Fruit fly (Drosophila melanogaster) whole organism, embryonic: ENCODE data around the gene Cralbp.

Source experiments
- Antp ChIP-seq: fragments of 200-800 bp; sonication (Bioruptor generic); optimal IDR thresholded peaks from 3 replicates; lab custom pipeline; 2016; ENCODE audit warnings: missing biosample characterization, missing genetic modification characterization
- CG11085 ChIP-seq: fragments of 200-800 bp; sonication (Bioruptor generic); IDR thresholded peaks from 2 replicates; pipeline ENCODE4 v1.3.6; 2022; ENCODE audit warnings: missing biosample characterization, missing genetic modification characterization
- CG11093 ChIP-seq: fragments of 200-800 bp; sonication (Bioruptor generic); IDR thresholded peaks from 3 replicates; pipeline ENCODE4 v1.3.6; 2022; ENCODE audit warnings: missing biosample characterization, missing genetic modification characterization
- CG13775 ChIP-seq: fragments of 200-800 bp; sonication (Bioruptor generic); optimal IDR thresholded peaks from 3 replicates; lab custom pipeline; 2017; ENCODE audit warnings: missing biosample characterization, mild to moderate bottlenecking, missing genetic modification characterization
- CG15479 ChIP-seq: fragments of 200-800 bp; sonication (Bioruptor generic); optimal IDR thresholded peaks from 3 replicates; lab custom pipeline; 2019; ENCODE audit warnings: missing biosample characterization, mild to moderate bottlenecking, missing genetic modification characterization, moderate library complexity
- CG15601 ChIP-seq: fragments of 200-800 bp; sonication (Bioruptor generic); optimal IDR thresholded peaks from 3 replicates; lab custom pipeline; 2019; ENCODE audit warnings: missing biosample characterization, mild to moderate bottlenecking, missing genetic modification characterization, moderate library complexity
- CG17359 ChIP-seq: fragments of 200-800 bp; sonication (Bioruptor generic); optimal IDR thresholded peaks from 3 replicates; lab custom pipeline; 2018; ENCODE audit warnings: missing biosample characterization, mild to moderate bottlenecking, missing genetic modification characterization, moderate library complexity
- CG17385 ChIP-seq: fragments of 200-800 bp; sonication (Bioruptor generic); optimal IDR thresholded peaks from 3 replicates; lab custom pipeline; 2018; ENCODE audit warnings: missing biosample characterization, mild to moderate bottlenecking, missing genetic modification characterization
- CG17802 ChIP-seq: fragments of 200-800 bp; sonication (Bioruptor generic); optimal IDR thresholded peaks from 2 replicates; lab custom pipeline; 2018; ENCODE audit warnings: missing biosample characterization, mild to moderate bottlenecking, missing genetic modification characterization, moderate library complexity
- CG18262 ChIP-seq: fragments of 200-800 bp; optimal IDR thresholded peaks from 3 replicates; lab custom pipeline; 2019; ENCODE audit warnings: missing biosample characterization, mild to moderate bottlenecking, missing genetic modification characterization, moderate library complexity
- CG2129 ChIP-seq: fragments of 200-800 bp; sonication (Bioruptor generic); IDR thresholded peaks from 2 replicates; pipeline ENCODE4 v1.3.6; 2022; ENCODE audit warnings: missing biosample characterization, missing genetic modification characterization; ENCODE audit not compliant: partially characterized antibody
- CG2678 ChIP-seq: fragments of 200-800 bp; sonication (Bioruptor generic); optimal IDR thresholded peaks from 3 replicates; lab custom pipeline; 2019; ENCODE audit warnings: missing biosample characterization, mild to moderate bottlenecking, missing genetic modification characterization, moderate library complexity
- CG2875 ChIP-seq: fragments of 200-800 bp; sonication (Bioruptor generic); optimal IDR thresholded peaks from 2 replicates; lab custom pipeline; 2017; ENCODE audit warnings: missing biosample characterization, mild to moderate bottlenecking, missing genetic modification characterization, missing genetic modification reagents
- CG31365 ChIP-seq: fragments of 200-800 bp; sonication (Bioruptor generic); optimal IDR thresholded peaks from 2 replicates; lab custom pipeline; 2018; ENCODE audit warnings: missing biosample characterization, mild to moderate bottlenecking, missing genetic modification characterization
- CG31388 ChIP-seq: fragments of 200-800 bp; sonication (Bioruptor generic); optimal IDR thresholded peaks from 2 replicates; lab custom pipeline; 2016; ENCODE audit warnings: missing biosample characterization, missing genetic modification characterization
- CG34224 ChIP-seq: fragments of 200-800 bp; sonication (Bioruptor generic); IDR thresholded peaks from 3 replicates; pipeline ENCODE4 v1.3.6; 2022; ENCODE audit warnings: missing biosample characterization, missing genetic modification characterization; ENCODE audit not compliant: partially characterized antibody
- CG43689 ChIP-seq: fragments of 200-800 bp; sonication (Bioruptor generic); IDR thresholded peaks from 2 replicates; pipeline ENCODE4 v1.3.6; 2022; ENCODE audit warnings: missing biosample characterization, missing genetic modification characterization
- CG4404 ChIP-seq: fragments of 200-800 bp; sonication (Bioruptor generic); IDR thresholded peaks from 2 replicates; pipeline ENCODE4 v1.3.6; 2022; ENCODE audit warnings: missing biosample characterization, missing genetic modification characterization
- CG5180 ChIP-seq: fragments of 200-800 bp; sonication (Bioruptor generic); optimal IDR thresholded peaks from 3 replicates; lab custom pipeline; 2017; ENCODE audit warnings: missing biosample characterization, missing genetic modification characterization, mild to moderate bottlenecking, moderate library complexity, missing genetic modification reagents
- CG6791 ChIP-seq: fragments of 200-800 bp; sonication (Bioruptor generic); IDR thresholded peaks from 3 replicates; pipeline ENCODE4 v1.3.6; 2022; ENCODE audit warnings: missing biosample characterization, missing genetic modification characterization; ENCODE audit not compliant: partially characterized antibody
- CG6813 ChIP-seq: fragments of 200-800 bp; sonication (Bioruptor generic); optimal IDR thresholded peaks from 2 replicates; lab custom pipeline; 2017; ENCODE audit warnings: missing biosample characterization, missing genetic modification characterization, mild to moderate bottlenecking, moderate library complexity, missing genetic modification reagents
- CG7928 ChIP-seq: fragments of 200-800 bp; sonication (Bioruptor generic); optimal IDR thresholded peaks from 2 replicates; lab custom pipeline; 2017; ENCODE audit warnings: missing biosample characterization, mild to moderate bottlenecking, missing genetic modification characterization
- CG8388 ChIP-seq: fragments of 200-800 bp; sonication (Bioruptor generic); optimal IDR thresholded peaks from 2 replicates; lab custom pipeline; 2019; ENCODE audit warnings: missing biosample characterization, mild to moderate bottlenecking, missing genetic modification characterization, moderate library complexity
- Drgx ChIP-seq: fragments of 200-800 bp; sonication (Bioruptor generic); IDR thresholded peaks from 2 replicates; pipeline ENCODE4 v1.3.6; 2022; ENCODE audit warnings: missing biosample characterization, missing genetic modification characterization
- Eip74EF ChIP-seq, 2 experiments: fragments of 200-800 bp in 1 of 2; fragments of >200 bp in 1 of 2; sonication (Bioruptor generic) in 1 of 2; optimal IDR thresholded peaks; 2 replicates each; lab custom pipeline; 2017 to 2019; ENCODE audit warnings: missing biosample characterization in 2 of 2, missing genetic modification characterization in 2 of 2, mild to moderate bottlenecking in 1 of 2, moderate library complexity in 1 of 2
- HHEX ChIP-seq: fragments of 200-800 bp; sonication (Bioruptor generic); optimal IDR thresholded peaks from 3 replicates; lab custom pipeline; 2017; ENCODE audit warnings: missing biosample characterization, mild to moderate bottlenecking, missing genetic modification characterization, missing genetic modification reagents
- HLH54F ChIP-seq: fragments of 200-800 bp; sonication (Bioruptor generic); optimal IDR thresholded peaks from 3 replicates; lab custom pipeline; 2016; ENCODE audit warnings: missing biosample characterization, missing genetic modification characterization
- HLHmδ ChIP-seq: fragments of 200-800 bp; sonication (Bioruptor generic); optimal IDR thresholded peaks from 2 replicates; lab custom pipeline; 2018; ENCODE audit warnings: missing biosample characterization, mild to moderate bottlenecking, missing genetic modification characterization, moderate library complexity
- Hey ChIP-seq: fragments of 200-800 bp; sonication (Bioruptor generic); optimal IDR thresholded peaks from 3 replicates; lab custom pipeline; 2018; ENCODE audit warnings: missing biosample characterization, mild to moderate bottlenecking, missing genetic modification characterization
- Hr51 ChIP-seq, 2 experiments: fragments of 200-800 bp; sonication (Bioruptor generic); optimal IDR thresholded peaks; 2 replicates in 1 of 2; 3 replicates in 1 of 2; lab custom pipeline; 2016 to 2018; ENCODE audit warnings: missing biosample characterization in 2 of 2, missing genetic modification characterization in 2 of 2, mild to moderate bottlenecking in 1 of 2, moderate library complexity in 1 of 2
- Jarid2 ChIP-seq: fragments of 200-800 bp; sonication (Bioruptor generic); optimal IDR thresholded peaks from 3 replicates; lab custom pipeline; 2017; ENCODE audit warnings: mild to moderate bottlenecking, missing biosample characterization, missing genetic modification reagents, missing genetic modification characterization
- Mad ChIP-seq: fragments of 200-800 bp; sonication (Bioruptor generic); optimal IDR thresholded peaks from 2 replicates; lab custom pipeline; 2016; ENCODE audit warnings: missing biosample characterization, missing genetic modification characterization
- NC2β ChIP-seq: fragments of 200-800 bp; sonication (Bioruptor generic); optimal IDR thresholded peaks from 2 replicates; lab custom pipeline; 2016; ENCODE audit warnings: missing biosample characterization, missing genetic modification characterization
- Oli ChIP-seq: fragments of 200-800 bp; sonication (Bioruptor generic); optimal IDR thresholded peaks from 2 replicates; lab custom pipeline; 2018; ENCODE audit warnings: missing biosample characterization, mild to moderate bottlenecking, missing genetic modification characterization, moderate library complexity
- Sry-β ChIP-seq: fragments of 200-800 bp; sonication (Bioruptor generic); optimal IDR thresholded peaks from 2 replicates; lab custom pipeline; 2018; ENCODE audit warnings: missing biosample characterization, mild to moderate bottlenecking, missing genetic modification characterization, moderate library complexity
- Sry-δ ChIP-seq: fragments of 200-800 bp; sonication (Bioruptor generic); optimal IDR thresholded peaks from 2 replicates; lab custom pipeline; 2016; ENCODE audit warnings: missing biosample characterization, missing genetic modification characterization
- Xbp1 ChIP-seq: fragments of 200-800 bp; sonication (Bioruptor generic); optimal IDR thresholded peaks from 3 replicates; lab custom pipeline; 2016; ENCODE audit warnings: missing biosample characterization, mild to moderate bottlenecking, missing genetic modification characterization
- ap ChIP-seq: fragments of 200-800 bp; sonication (Bioruptor generic); IDR thresholded peaks from 2 replicates; pipeline ENCODE4 v1.3.6; 2022; ENCODE audit warnings: missing biosample characterization, missing genetic modification characterization
- ato ChIP-seq: fragments of 200-800 bp; sonication (Bioruptor generic); IDR thresholded peaks from 2 replicates; pipeline ENCODE4 v1.3.6; 2022; ENCODE audit warnings: missing biosample characterization, missing genetic modification characterization; ENCODE audit not compliant: partially characterized antibody
- bcd ChIP-seq: fragments of 200-800 bp; sonication (Bioruptor generic); optimal IDR thresholded peaks from 2 replicates; lab custom pipeline; 2017; ENCODE audit warnings: missing biosample characterization, mild to moderate bottlenecking, missing genetic modification characterization
- caup ChIP-seq: fragments of 200-800 bp; sonication (Bioruptor generic); optimal IDR thresholded peaks from 3 replicates; lab custom pipeline; 2017; ENCODE audit warnings: missing biosample characterization, mild to moderate bottlenecking, missing genetic modification characterization, moderate library complexity; ENCODE audit not compliant: severe bottlenecking
- ems ChIP-seq: fragments of 200-800 bp; sonication (Bioruptor generic); optimal IDR thresholded peaks from 3 replicates; lab custom pipeline; 2016; ENCODE audit warnings: missing biosample characterization, missing genetic modification characterization
- en ChIP-seq: fragments of 200-800 bp; sonication (Bioruptor generic); optimal IDR thresholded peaks from 2 replicates; lab custom pipeline; 2016; ENCODE audit warnings: missing biosample characterization, missing genetic modification characterization
- oc ChIP-seq: fragments of 200-800 bp; sonication (Bioruptor generic); optimal IDR thresholded peaks from 2 replicates; lab custom pipeline; 2018; ENCODE audit warnings: missing biosample characterization, mild to moderate bottlenecking, missing genetic modification characterization, moderate library complexity
- odd ChIP-seq: fragments of 200-800 bp; sonication (Bioruptor generic); optimal IDR thresholded peaks from 2 replicates; lab custom pipeline; 2017; ENCODE audit warnings: missing biosample characterization, mild to moderate bottlenecking, missing genetic modification characterization
- ro ChIP-seq: fragments of 200-800 bp; sonication (Bioruptor generic); IDR thresholded peaks from 2 replicates; pipeline ENCODE4 v1.3.6; 2022; ENCODE audit warnings: missing biosample characterization, missing genetic modification characterization
- scrt ChIP-seq: fragments of 200-800 bp; sonication (Bioruptor generic); optimal IDR thresholded peaks from 2 replicates; lab custom pipeline; 2018; ENCODE audit warnings: missing biosample characterization, mild to moderate bottlenecking, missing genetic modification characterization, moderate library complexity
- slp2 ChIP-seq: fragments of 200-800 bp; sonication (Bioruptor generic); optimal IDR thresholded peaks from 2 replicates; lab custom pipeline; 2016; ENCODE audit warnings: missing biosample characterization, missing genetic modification characterization
- trh ChIP-seq: fragments of 200-800 bp; sonication (Bioruptor generic); optimal IDR thresholded peaks from 2 replicates; lab custom pipeline; 2016; ENCODE audit warnings: missing biosample characterization, missing genetic modification characterization
- unpg ChIP-seq: fragments of 200-800 bp; sonication (Bioruptor generic); optimal IDR thresholded peaks from 3 replicates; lab custom pipeline; 2018; ENCODE audit warnings: missing biosample characterization, mild to moderate bottlenecking, missing genetic modification characterization, moderate library complexity

Cralbp gene

DNA sequence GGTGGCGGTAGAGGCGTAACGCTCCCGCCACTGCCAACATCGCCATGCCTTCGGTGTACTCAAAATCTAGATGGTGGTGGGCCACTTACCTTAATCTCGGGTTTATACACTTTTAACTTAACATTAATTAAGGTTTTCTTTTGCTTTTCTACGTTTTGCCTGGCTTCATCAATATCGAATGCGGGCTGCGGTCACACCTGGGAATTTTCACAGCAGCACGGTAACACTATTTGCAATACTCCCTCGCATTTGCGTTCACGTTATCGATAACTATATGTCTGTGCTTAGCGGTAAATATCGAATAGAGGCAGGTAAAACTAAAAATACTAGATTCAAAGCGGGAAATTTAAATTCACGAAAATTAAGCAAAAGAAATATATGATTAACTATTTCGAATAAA lies 7.4 kb upstream of the Cralbp start, which contains the start of gene Bre1 (continued):
- TF ChIP-seq CG11085 (GFP tag; lab: Robert Waterston, UW) (no peak), bcd (no peak), Eip74EF (GFP tag; optimal IDR thresholded peaks at IDR 0.05; lab: Kevin White, UChicago) (no peak), Sry-δ (GFP tag; lab: Kevin White, UChicago) (peak; percentile 82), Antp (GFP tag; lab: Kevin White, UChicago) (no peak), Mad (no peak), HHEX (GFP tag; lab: Kevin White, UChicago) (no peak), CG31388 (GFP tag; lab: Kevin White, UChicago) (no peak), ap (GFP tag; lab: Robert Waterston, UW) (no peak), Hey (tag; lab: Kevin White, UChicago) (no peak), slp2 (no peak), CG31365 (tag; lab: Kevin White, UChicago) (no peak), Jarid2 (GFP tag; lab: Kevin White, UChicago) (no peak), caup (no peak), CG5180 (no peak), ro (GFP tag; lab: Robert Waterston, UW) (no peak), HLHmδ (GFP tag; lab: Kevin White, UChicago) (no peak), Hr51 (GFP tag; optimal IDR thresholded peaks at IDR 0.05; lab: Kevin White, UChicago) (no peak), CG18262 (tag; lab: Kevin White, UChicago) (no peak), CG17385 (no peak), NC2β (no peak), scrt (GFP tag; lab: Kevin White, UChicago) (no peak), CG2129 (GFP tag; lab: Robert Waterston, UW) (peak; percentile 44; the same call in 1 of the 2 replicates), CG34224 (GFP tag; lab: Robert Waterston, UW) (peak; percentile 83), CG13775 (GFP tag; lab: Kevin White, UChicago) (no peak), CG6813 (GFP tag; lab: Kevin White, UChicago) (no peak), CG15601 (tag; lab: Kevin White, UChicago) (no peak), HLH54F (GFP tag; lab: Kevin White, UChicago) (no peak), ems (GFP tag; lab: Kevin White, UChicago) (no peak), unpg (no peak), CG17359 (no peak), CG2678 (tag; lab: Kevin White, UChicago) (no peak), oc (no peak), CG6791 (peak; percentile 72; the same call in 2 of the 3 replicates), CG17802 (tag; lab: Kevin White, UChicago) (no peak), CG8388 (no peak), Sry-β (GFP tag; lab: Kevin White, UChicago) (no peak), odd (GFP tag; lab: Kevin White, UChicago) (no peak), trh (GFP tag; lab: Kevin White, UChicago) (no peak), en (no peak), CG15479 (GFP tag; lab: Kevin White, UChicago) (no peak), ato (GFP tag; lab: Robert Waterston, UW) (no peak), CG7928 (GFP tag; lab: Kevin White, UChicago) (no peak), CG43689 (GFP tag; lab: Robert Waterston, UW) (no peak), Oli (tag; lab: Kevin White, UChicago) (no peak), Drgx (GFP tag; lab: Robert Waterston, UW) (no peak), CG2875 (GFP tag; lab: Kevin White, UChicago) (no peak), Xbp1 (GFP tag; lab: Kevin White, UChicago) (no peak), CG4404 (GFP tag; lab: Robert Waterston, UW) (no peak), CG11093 (GFP tag; lab: Robert Waterston, UW) (no peak)
